Worm (Caenorhabditis elegans) whole organism, mixed stage, embryonic: ENCODE data around the gene fbxb-74.

ENCODE experiments used
- M03D4.4 ChIP-seq: sonication (generic microtip); optimal IDR thresholded peaks from 2 replicates; lab custom pipeline; 2017; ENCODE audit warnings: mild to moderate bottlenecking, missing genetic modification characterization, missing compliant biosample characterization
- blmp-1 ChIP-seq: fragments of 150-350 bp; optimal IDR thresholded peaks from 2 replicates; lab custom pipeline; 2014; ENCODE audit warnings: missing biosample characterization, missing genetic modification characterization
- ceh-83 ChIP-seq: fragments of 200-800 bp; sonication (Bioruptor generic); optimal IDR thresholded peaks from 2 replicates; lab custom pipeline; 2018; ENCODE audit warnings: mild to moderate bottlenecking, missing genetic modification characterization, missing compliant biosample characterization
- ces-1 ChIP-seq: fragments of 150-350 bp; optimal IDR thresholded peaks from 2 replicates; lab custom pipeline; 2014; ENCODE audit warnings: missing biosample characterization, missing genetic modification reagents, missing genetic modification characterization
- cnd-1 ChIP-seq: fragments of 200-800 bp; sonication (Bioruptor generic); optimal IDR thresholded peaks from 2 replicates; lab custom pipeline; 2018; ENCODE audit warnings: mild to moderate bottlenecking, missing genetic modification characterization, missing compliant biosample characterization
- drap-1 ChIP-seq: fragments of 200-800 bp; sonication (Bioruptor generic); optimal IDR thresholded peaks from 3 replicates; lab custom pipeline; 2018; ENCODE audit warnings: mild to moderate bottlenecking, missing genetic modification characterization, missing compliant biosample characterization
- elt-1 ChIP-seq: sonication (generic microtip); optimal IDR thresholded peaks from 2 replicates; lab custom pipeline; 2017; ENCODE audit warnings: missing genetic modification characterization, mild to moderate bottlenecking, missing compliant biosample characterization, antibody characterized with exemption, moderate library complexity, borderline replicate concordance; ENCODE audit not compliant: insufficient read depth
- hlh-1 ChIP-seq: fragments of 150-350 bp; optimal IDR thresholded peaks from 2 replicates; lab custom pipeline; 2014; ENCODE audit warnings: missing biosample characterization, missing genetic modification reagents, missing genetic modification characterization
- lin-32 ChIP-seq: fragments of 200-800 bp; sonication (Bioruptor generic); optimal IDR thresholded peaks from 2 replicates; lab custom pipeline; 2018; ENCODE audit warnings: mild to moderate bottlenecking, missing genetic modification characterization, missing compliant biosample characterization
- lsy-2 ChIP-seq: fragments of 150-350 bp; optimal IDR thresholded peaks from 2 replicates; lab custom pipeline; 2014; ENCODE audit warnings: missing biosample characterization, missing genetic modification characterization
- mab-5 ChIP-seq: fragments of 150-350 bp; optimal IDR thresholded peaks from 2 replicates; lab custom pipeline; 2014; ENCODE audit warnings: missing biosample characterization, missing genetic modification characterization
- mep-1 ChIP-seq: fragments of 150-350 bp; optimal IDR thresholded peaks from 2 replicates; lab custom pipeline; 2017; ENCODE audit warnings: missing biosample characterization, missing genetic modification reagents, missing genetic modification characterization, inconsistent platforms
- mls-2 ChIP-seq: sonication (generic microtip); optimal IDR thresholded peaks from 2 replicates; lab custom pipeline; 2016; ENCODE audit warnings: mild to moderate bottlenecking, missing genetic modification characterization, moderate library complexity, missing compliant biosample characterization
- nhr-12 ChIP-seq: fragments of 150-350 bp; optimal IDR thresholded peaks from 2 replicates; lab custom pipeline; 2014; ENCODE audit warnings: missing biosample characterization, missing genetic modification characterization
- nhr-2 ChIP-seq: fragments of 150-350 bp; optimal IDR thresholded peaks from 2 replicates; lab custom pipeline; 2014; ENCODE audit warnings: missing biosample characterization, missing genetic modification characterization
- nhr-237 ChIP-seq: fragments of 150-350 bp; optimal IDR thresholded peaks from 2 replicates; lab custom pipeline; 2014; ENCODE audit warnings: missing biosample characterization, missing genetic modification characterization
- nhr-28 ChIP-seq: fragments of 150-350 bp; optimal IDR thresholded peaks from 2 replicates; lab custom pipeline; 2014; ENCODE audit warnings: missing biosample characterization, missing genetic modification characterization
- pha-4 ChIP-seq: fragments of 150-350 bp; optimal IDR thresholded peaks from 2 replicates; lab custom pipeline; 2018; ENCODE audit warnings: missing biosample characterization, missing genetic modification reagents, missing genetic modification characterization
- sem-2 ChIP-seq: fragments of 200-800 bp; sonication (Bioruptor generic); optimal IDR thresholded peaks from 2 replicates; lab custom pipeline; 2018; ENCODE audit warnings: mild to moderate bottlenecking, missing genetic modification characterization, missing compliant biosample characterization
- snpc-4 ChIP-seq: fragments of 150-350 bp; optimal IDR thresholded peaks from 2 replicates; lab custom pipeline; 2014; ENCODE audit warnings: missing biosample characterization, missing genetic modification characterization
- tbx-8 ChIP-seq: fragments of 200-800 bp; sonication (Bioruptor generic); optimal IDR thresholded peaks from 2 replicates; lab custom pipeline; 2018; ENCODE audit warnings: mild to moderate bottlenecking, missing genetic modification characterization, moderate library complexity, missing compliant biosample characterization
- unc-120 ChIP-seq: sonication (generic microtip); optimal IDR thresholded peaks from 2 replicates; lab custom pipeline; 2017; ENCODE audit warnings: missing genetic modification characterization, missing compliant biosample characterization; ENCODE audit not compliant: poor library complexity, severe bottlenecking
- zip-8 ChIP-seq: fragments of 150-350 bp; optimal IDR thresholded peaks from 2 replicates; lab custom pipeline; 2014; ENCODE audit warnings: missing biosample characterization, missing genetic modification characterization

fbxb-74 gene

DNA sequence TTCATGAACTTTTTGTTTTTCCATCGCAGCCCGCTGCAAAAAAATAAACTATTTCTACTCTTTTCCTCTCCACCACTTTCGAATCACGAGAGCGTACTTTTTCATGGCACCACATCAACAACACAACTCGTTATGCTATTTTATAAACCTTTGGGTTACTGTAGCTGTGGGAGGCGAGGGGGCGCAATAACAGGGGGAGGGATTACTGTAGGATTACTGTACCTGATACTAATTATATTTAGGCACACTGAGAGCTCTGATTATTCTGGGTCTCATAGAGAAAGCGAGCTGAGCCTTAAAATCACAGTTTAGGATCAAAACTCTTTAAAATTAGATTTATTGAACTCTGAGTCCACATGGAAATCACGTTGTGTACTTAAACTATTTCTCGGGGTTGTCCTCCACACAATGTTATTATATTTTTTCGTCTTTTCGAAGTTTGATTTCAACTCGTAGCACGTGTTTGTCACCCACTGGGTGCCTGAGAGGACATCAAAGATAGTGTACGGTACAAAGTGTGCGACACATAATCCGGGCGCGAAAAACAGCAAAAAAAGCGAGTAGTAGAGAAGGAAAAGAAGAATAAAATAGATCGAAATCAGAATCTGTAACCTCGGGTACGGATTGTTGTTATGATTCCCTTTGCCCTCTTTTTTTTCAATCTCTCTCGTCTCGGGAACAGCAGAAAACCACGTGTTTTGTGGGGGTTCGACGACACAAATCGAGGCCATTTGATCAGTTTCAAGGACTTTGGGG lies 33.5 kb upstream of the fbxb-74 start:
- TF ChIP-seq blmp-1 (tag; lab: Kevin White, UChicago) = no peak
- no peak for TF ChIP-seq hlh-1 (tag; lab: Kevin White, UChicago)
- no peak for TF ChIP-seq ces-1 (GFP tag; lab: Kevin White, UChicago)
- no peak for TF ChIP-seq zip-8 (tag; lab: Kevin White, UChicago)
- no peak for TF ChIP-seq sem-2 (GFP tag; lab: Kevin White, UChicago)
- no peak for TF ChIP-seq nhr-12 (tag; lab: Kevin White, UChicago)

DNA sequence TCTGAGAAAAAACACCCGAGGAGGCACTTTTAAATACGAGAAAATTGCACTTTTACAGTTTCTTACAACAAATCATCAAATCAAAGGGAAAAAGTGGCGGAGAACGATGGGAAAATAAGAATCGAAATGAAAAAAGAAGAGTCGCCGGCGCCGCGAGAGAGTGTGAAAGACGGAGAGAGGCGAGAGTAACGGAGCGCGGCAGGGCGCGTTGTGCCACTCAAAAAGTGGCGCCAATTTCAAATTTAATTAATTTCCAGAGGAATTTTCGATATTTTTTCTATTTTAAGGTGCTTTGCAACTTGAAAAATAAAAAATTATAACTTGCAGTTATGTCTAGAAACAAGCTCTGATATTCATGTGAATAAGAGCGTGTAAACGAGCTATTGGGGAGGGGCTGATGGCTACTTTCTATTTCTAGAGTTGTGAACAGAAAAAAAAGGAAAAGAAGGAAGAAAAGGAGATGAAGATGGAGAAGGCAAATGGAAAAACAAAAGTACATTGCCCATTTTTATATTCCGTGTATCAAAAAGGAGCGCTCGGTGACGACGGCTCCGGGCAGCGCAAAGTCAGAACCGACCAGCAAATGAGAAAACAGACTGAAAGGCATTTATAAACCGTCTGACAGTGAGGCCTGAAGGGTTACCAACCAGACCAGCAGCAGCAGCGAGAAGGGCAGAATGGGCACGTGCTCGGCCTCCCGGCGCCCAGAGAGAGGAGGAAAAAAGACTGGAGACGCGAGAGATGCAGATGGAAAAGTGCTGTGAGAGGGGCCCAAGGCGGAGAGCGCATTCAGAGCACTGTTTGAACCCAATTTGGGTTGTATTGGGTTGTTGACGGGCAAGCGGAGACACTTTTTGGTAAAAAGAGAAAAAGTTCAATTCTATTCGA lies 32.0 kb upstream of the fbxb-74 start:
- TF ChIP-seq elt-1 (tag; lab: Kevin White, UChicago) = no peak
- TF ChIP-seq lsy-2 (tag; lab: Kevin White, UChicago) = no peak
- no peak for TF ChIP-seq mep-1 (tag; lab: Kevin White, UChicago)
- no peak for TF ChIP-seq cnd-1 (tag; lab: Kevin White, UChicago)
- TF ChIP-seq M03D4.4 (tag; lab: Kevin White, UChicago) = no peak
- no peak for TF ChIP-seq snpc-4
- TF ChIP-seq nhr-237 (tag; lab: Kevin White, UChicago) = no peak
- no peak for TF ChIP-seq unc-120
- TF ChIP-seq lin-32 (GFP tag; lab: Kevin White, UChicago) = no peak
- TF ChIP-seq zip-8 (tag; lab: Kevin White, UChicago) = no peak
- TF ChIP-seq tbx-8 (GFP tag; lab: Kevin White, UChicago) = no peak
- TF ChIP-seq ces-1 (GFP tag; lab: Kevin White, UChicago) = no peak
- no peak for TF ChIP-seq nhr-28 (tag; lab: Kevin White, UChicago)
- no peak for TF ChIP-seq pha-4 (tag; lab: Kevin White, UChicago)

DNA sequence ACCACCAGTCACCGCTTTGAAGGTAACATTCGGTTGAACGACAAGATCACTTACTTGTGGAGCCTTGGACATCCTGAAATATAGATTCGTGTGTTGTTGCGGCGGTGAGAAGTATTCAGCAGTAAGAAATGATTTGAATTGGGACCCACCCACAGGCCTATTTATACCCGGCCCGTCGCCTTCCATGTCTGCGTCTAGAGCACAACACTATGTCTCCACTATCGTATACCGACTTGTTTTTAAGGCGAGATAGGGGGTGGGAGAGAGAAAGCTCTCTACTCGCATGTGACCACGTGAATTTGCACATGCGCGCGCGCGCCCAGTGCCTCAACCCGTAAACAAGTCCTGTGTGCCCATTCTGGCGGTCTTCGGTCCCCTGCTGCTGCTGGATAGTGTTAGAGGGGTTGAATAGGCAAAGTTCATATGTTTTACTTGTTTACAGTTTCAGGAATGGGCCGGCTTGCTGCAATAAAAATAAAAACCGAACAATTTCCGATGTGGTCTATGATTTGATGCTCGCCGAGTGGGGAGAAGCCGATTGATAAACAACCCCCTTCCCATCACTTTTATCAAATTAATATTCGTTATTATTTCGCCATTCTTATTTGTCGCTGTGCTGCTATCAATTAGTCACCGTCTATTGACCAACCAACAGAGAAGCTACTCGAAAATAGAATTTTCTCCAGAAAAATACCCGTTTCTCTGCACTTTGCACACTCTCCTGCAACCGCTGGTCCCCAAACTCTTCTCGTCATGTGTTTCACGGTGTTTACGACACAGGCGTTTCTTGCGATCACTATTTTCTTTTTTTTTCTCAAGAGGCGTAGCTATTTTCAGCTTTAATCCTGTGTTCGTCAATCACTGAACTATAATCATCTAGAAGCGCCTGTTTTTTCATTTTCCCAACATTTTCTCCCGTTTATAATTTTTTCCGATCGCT lies 30.9 kb upstream of the fbxb-74 start:
- peak; percentile 45 for TF ChIP-seq hlh-1 (tag; lab: Kevin White, UChicago)
- peak; percentile 50 for TF ChIP-seq pha-4 (tag; lab: Kevin White, UChicago)
- no peak for TF ChIP-seq lsy-2 (tag; lab: Kevin White, UChicago)
- TF ChIP-seq mls-2 (tag; lab: Kevin White, UChicago) = no peak
- peak; percentile 5 for TF ChIP-seq sem-2 (GFP tag; lab: Kevin White, UChicago)
- peak; percentile 30 for TF ChIP-seq drap-1
- TF ChIP-seq, all 35 proteins: peak for 4

DNA sequence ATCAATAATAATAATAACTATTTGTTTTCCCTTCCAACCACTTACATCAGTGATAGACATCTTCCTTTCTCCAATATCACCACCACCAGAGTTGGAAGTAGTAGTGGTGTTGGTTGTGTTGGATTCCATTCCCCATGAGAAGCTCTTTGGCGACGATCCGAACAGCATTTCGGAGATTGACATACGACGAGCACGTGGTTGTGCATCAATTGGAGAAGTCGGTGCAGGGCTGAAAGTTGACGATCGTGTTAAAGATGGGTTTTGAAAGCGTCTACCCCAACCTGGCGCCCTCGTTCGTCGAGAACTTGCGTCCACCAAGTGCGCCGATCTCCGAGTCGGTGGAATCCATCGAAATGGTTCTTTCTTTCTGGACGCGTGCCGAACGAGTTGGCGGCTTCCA lies 30.0 kb upstream of the fbxb-74 start:
- no peak for TF ChIP-seq sem-2 (GFP tag; lab: Kevin White, UChicago)
- no peak for TF ChIP-seq mab-5 (tag; lab: Kevin White, UChicago)
- no peak for TF ChIP-seq nhr-2

DNA sequence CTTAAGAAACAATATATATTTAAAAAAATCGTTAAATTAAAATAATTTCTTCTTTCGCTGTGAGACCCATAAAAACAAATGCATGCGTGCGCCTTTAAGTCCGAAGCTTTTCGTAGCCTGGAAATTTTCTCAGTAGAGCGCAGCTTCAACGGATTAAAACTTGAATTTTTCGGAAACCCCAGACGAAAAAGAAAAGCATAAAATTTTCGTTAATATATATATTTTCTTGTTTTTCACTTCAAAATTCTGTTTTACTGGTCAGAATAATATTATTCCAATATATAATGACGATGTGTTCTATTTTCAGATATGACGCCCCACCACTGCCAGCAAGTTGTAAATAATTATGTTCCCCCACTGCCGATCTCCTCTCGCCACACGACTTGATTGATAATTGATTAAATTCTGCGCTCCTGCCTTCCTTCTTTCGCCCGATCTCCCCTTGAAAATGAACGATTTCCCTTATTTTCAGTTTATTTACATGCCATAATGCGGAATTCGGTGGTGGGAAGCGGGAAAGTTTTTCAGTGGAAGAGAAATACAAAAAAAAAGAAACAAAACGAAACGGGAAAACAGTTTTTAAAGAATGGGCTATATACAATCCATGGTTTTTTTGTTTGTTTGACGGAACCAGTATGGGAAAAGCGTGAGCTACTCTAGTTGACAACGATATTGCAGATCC lies 29.1 kb upstream of the fbxb-74 start:
- TF ChIP-seq tbx-8 (GFP tag; lab: Kevin White, UChicago) (no peak), lin-32 (GFP tag; lab: Kevin White, UChicago) (no peak), ceh-83 (GFP tag; lab: Kevin White, UChicago) (peak; percentile 6), ces-1 (GFP tag; lab: Kevin White, UChicago) (no peak), blmp-1 (tag; lab: Kevin White, UChicago) (no peak)
